Fruit fly (Drosophila melanogaster) whole organism, embryonic: ENCODE measurements around the gene Grip75.

Experiments used
- Blimp-1 ChIP-seq: fragments of 200-800 bp; sonication (Bioruptor generic); optimal IDR thresholded peaks from 3 replicates; lab custom pipeline; 2018; ENCODE audit warnings: missing biosample characterization, missing genetic modification characterization, mild to moderate bottlenecking, moderate library complexity, missing genetic modification reagents
- C15 ChIP-seq: fragments of 200-800 bp; sonication (Bioruptor generic); IDR thresholded peaks from 3 replicates; pipeline ENCODE4 v1.3.6; 2022; ENCODE audit warnings: missing biosample characterization, missing genetic modification characterization
- CG10462 ChIP-seq: fragments of 200-800 bp; sonication (Bioruptor generic); optimal IDR thresholded peaks from 2 replicates; lab custom pipeline; 2016; ENCODE audit warnings: missing biosample characterization, missing genetic modification characterization
- CG11456 ChIP-seq: fragments of 200-800 bp; sonication (Bioruptor generic); IDR thresholded peaks from 3 replicates; pipeline ENCODE4 v1.3.6; 2022; ENCODE audit warnings: missing biosample characterization, missing genetic modification characterization
- CG13624 ChIP-seq: fragments of 200-800 bp; sonication (Bioruptor generic); optimal IDR thresholded peaks from 2 replicates; lab custom pipeline; 2016; ENCODE audit warnings: missing biosample characterization, missing genetic modification characterization
- CG14860 ChIP-seq: fragments of 200-800 bp; sonication (Bioruptor generic); IDR thresholded peaks from 3 replicates; pipeline ENCODE4 v1.3.6; 2022; ENCODE audit warnings: missing biosample characterization, missing genetic modification characterization; ENCODE audit not compliant: partially characterized antibody
- CG17802 ChIP-seq: fragments of 200-800 bp; sonication (Bioruptor generic); optimal IDR thresholded peaks from 2 replicates; lab custom pipeline; 2018; ENCODE audit warnings: missing biosample characterization, mild to moderate bottlenecking, missing genetic modification characterization, moderate library complexity
- CG2889 ChIP-seq: fragments of 200-800 bp; sonication (Bioruptor generic); IDR thresholded peaks from 3 replicates; pipeline ENCODE4 v1.3.6; 2022; ENCODE audit warnings: missing biosample characterization, missing genetic modification characterization
- CG4282 ChIP-seq: fragments of 200-800 bp; sonication (Bioruptor generic); optimal IDR thresholded peaks from 2 replicates; lab custom pipeline; 2016; ENCODE audit warnings: missing biosample characterization, missing genetic modification characterization
- CG4707 ChIP-seq: fragments of 200-800 bp; sonication (Bioruptor generic); optimal IDR thresholded peaks from 2 replicates; lab custom pipeline; 2018; ENCODE audit warnings: missing biosample characterization, mild to moderate bottlenecking, missing genetic modification characterization, moderate library complexity
- CG4854 ChIP-seq: fragments of 200-800 bp; sonication (Bioruptor generic); optimal IDR thresholded peaks from 2 replicates; lab custom pipeline; 2016; ENCODE audit warnings: missing biosample characterization, missing genetic modification characterization, inconsistent platforms
- CG5245 ChIP-seq: fragments of 200-800 bp; sonication (Bioruptor generic); optimal IDR thresholded peaks from 3 replicates; lab custom pipeline; 2016; ENCODE audit warnings: missing biosample characterization, missing genetic modification characterization
- CG7357 ChIP-seq: fragments of 200-800 bp; sonication (Bioruptor generic); IDR thresholded peaks from 3 replicates; pipeline ENCODE4 v1.3.6; 2022; ENCODE audit warnings: missing biosample characterization, missing genetic modification characterization
- CG7745 ChIP-seq: fragments of 200-800 bp; sonication (Bioruptor generic); optimal IDR thresholded peaks from 2 replicates; lab custom pipeline; 2018; ENCODE audit warnings: missing biosample characterization, mild to moderate bottlenecking, missing genetic modification characterization, moderate library complexity
- CG9215 ChIP-seq: fragments of 200-800 bp; sonication (Bioruptor generic); IDR thresholded peaks from 2 replicates; pipeline ENCODE4 v1.3.6; 2022; ENCODE audit warnings: missing biosample characterization, missing genetic modification characterization
- CG9797 ChIP-seq: fragments of 200-800 bp; sonication (Bioruptor generic); optimal IDR thresholded peaks from 3 replicates; lab custom pipeline; 2018; ENCODE audit warnings: missing biosample characterization, mild to moderate bottlenecking, missing genetic modification characterization
- CG9876 ChIP-seq: fragments of 200-800 bp; sonication (Bioruptor generic); optimal IDR thresholded peaks from 2 replicates; lab custom pipeline; 2016; ENCODE audit warnings: missing biosample characterization, missing genetic modification characterization
- Chrac-16 ChIP-seq: fragments of 200-800 bp; sonication (Bioruptor generic); optimal IDR thresholded peaks from 3 replicates; lab custom pipeline; 2016; ENCODE audit warnings: missing biosample characterization, missing genetic modification characterization
- D19B ChIP-seq: fragments of 200-800 bp; sonication (Bioruptor generic); optimal IDR thresholded peaks from 2 replicates; lab custom pipeline; 2017; ENCODE audit warnings: missing biosample characterization, mild to moderate bottlenecking, missing genetic modification characterization
- Ets65A ChIP-seq: fragments of 200-800 bp; sonication (Bioruptor generic); peaks from one replicate; lab custom pipeline; 2016; ENCODE audit warnings: missing biosample characterization, missing genetic modification characterization
- Fer1 ChIP-seq: fragments of 200-800 bp; sonication (Bioruptor generic); optimal IDR thresholded peaks from 2 replicates; lab custom pipeline; 2017; ENCODE audit warnings: missing biosample characterization, mild to moderate bottlenecking, missing genetic modification characterization
- Jarid2 ChIP-seq: fragments of 200-800 bp; sonication (Bioruptor generic); optimal IDR thresholded peaks from 3 replicates; lab custom pipeline; 2017; ENCODE audit warnings: mild to moderate bottlenecking, missing biosample characterization, missing genetic modification reagents, missing genetic modification characterization
- Max ChIP-seq: fragments of 200-800 bp; sonication (Bioruptor generic); optimal IDR thresholded peaks from 2 replicates; lab custom pipeline; 2016; ENCODE audit warnings: missing biosample characterization, mild to moderate bottlenecking, missing genetic modification characterization
- NC2β ChIP-seq: fragments of 200-800 bp; sonication (Bioruptor generic); optimal IDR thresholded peaks from 2 replicates; lab custom pipeline; 2016; ENCODE audit warnings: missing biosample characterization, missing genetic modification characterization
- Nf-YC ChIP-seq: fragments of 200-800 bp; optimal IDR thresholded peaks from 3 replicates; lab custom pipeline; 2019; ENCODE audit warnings: missing biosample characterization, mild to moderate bottlenecking, missing genetic modification characterization, moderate library complexity
- Scr ChIP-seq: fragments of 200-800 bp; sonication (Bioruptor generic); IDR thresholded peaks from 2 replicates; pipeline ENCODE4 v1.3.6; 2022; ENCODE audit warnings: missing biosample characterization, missing genetic modification characterization; ENCODE audit not compliant: partially characterized antibody
- Taf1 ChIP-seq: fragments of 200-800 bp; sonication (Bioruptor generic); IDR thresholded peaks from 2 replicates; pipeline ENCODE4 v1.3.6; 2022; ENCODE audit warnings: missing biosample characterization, missing genetic modification characterization
- abd-A ChIP-seq: fragments of 200-800 bp; sonication (Bioruptor generic); optimal IDR thresholded peaks from 3 replicates; lab custom pipeline; 2019; ENCODE audit warnings: missing biosample characterization, mild to moderate bottlenecking, missing genetic modification characterization, moderate library complexity
- al ChIP-seq: fragments of 200-800 bp; sonication (Bioruptor generic); IDR thresholded peaks from 2 replicates; pipeline ENCODE4 v1.3.6; 2022; ENCODE audit warnings: missing biosample characterization, missing genetic modification characterization
- ap ChIP-seq: fragments of 200-800 bp; sonication (Bioruptor generic); IDR thresholded peaks from 2 replicates; pipeline ENCODE4 v1.3.6; 2022; ENCODE audit warnings: missing biosample characterization, missing genetic modification characterization
- az2 ChIP-seq: fragments of 200-800 bp; sonication (Bioruptor generic); optimal IDR thresholded peaks from 3 replicates; lab custom pipeline; 2016; ENCODE audit warnings: missing biosample characterization, missing genetic modification characterization
- cas ChIP-seq: fragments of 200-800 bp; sonication (Bioruptor generic); IDR thresholded peaks from 2 replicates; pipeline ENCODE4 v1.3.6; 2022; ENCODE audit warnings: missing biosample characterization, missing genetic modification characterization
- dysf ChIP-seq: fragments of 200-800 bp; sonication (Bioruptor generic); IDR thresholded peaks from 3 replicates; pipeline ENCODE4 v1.3.6; 2022; ENCODE audit warnings: missing biosample characterization, missing genetic modification characterization
- ems ChIP-seq: fragments of 200-800 bp; sonication (Bioruptor generic); optimal IDR thresholded peaks from 3 replicates; lab custom pipeline; 2016; ENCODE audit warnings: missing biosample characterization, missing genetic modification characterization
- esg ChIP-seq: fragments of 200-800 bp; sonication (Bioruptor generic); conservative IDR thresholded peaks from 2 replicates; pipeline ENCODE4 v1.3.6; 2022; ENCODE audit warnings: missing biosample characterization, missing genetic modification characterization
- ewg ChIP-seq: fragments of 200-800 bp; sonication (Bioruptor generic); optimal IDR thresholded peaks from 3 replicates; lab custom pipeline; 2017; ENCODE audit warnings: mild to moderate bottlenecking, missing biosample characterization, missing genetic modification reagents, missing genetic modification characterization
- exex ChIP-seq: fragments of 200-800 bp; sonication (Bioruptor generic); optimal IDR thresholded peaks from 4 replicates; lab custom pipeline; 2018; ENCODE audit warnings: missing biosample characterization, mild to moderate bottlenecking, missing genetic modification characterization, moderate library complexity
- fd102C ChIP-seq: fragments of 200-800 bp; sonication (Bioruptor generic); optimal IDR thresholded peaks from 2 replicates; lab custom pipeline; 2018; ENCODE audit warnings: missing biosample characterization, mild to moderate bottlenecking, missing genetic modification characterization, moderate library complexity
- gce ChIP-seq: fragments of 200-800 bp; sonication (Bioruptor generic); IDR thresholded peaks from 3 replicates; pipeline ENCODE4 v1.3.6; 2022; ENCODE audit warnings: missing biosample characterization, missing genetic modification characterization
- grau ChIP-seq: fragments of 200-800 bp; optimal IDR thresholded peaks from 3 replicates; lab custom pipeline; 2019; ENCODE audit warnings: missing biosample characterization, mild to moderate bottlenecking, missing genetic modification characterization, moderate library complexity
- gsb-n ChIP-seq: fragments of 200-800 bp; sonication (Bioruptor generic); optimal IDR thresholded peaks from 3 replicates; lab custom pipeline; 2018; ENCODE audit warnings: missing biosample characterization, mild to moderate bottlenecking, missing genetic modification characterization
- her ChIP-seq: fragments of 200-800 bp; sonication (Bioruptor generic); optimal IDR thresholded peaks from 2 replicates; lab custom pipeline; 2016; ENCODE audit warnings: missing biosample characterization, missing genetic modification characterization
- hth ChIP-seq: fragments of >200 bp; optimal IDR thresholded peaks from 2 replicates; lab custom pipeline; 2017; ENCODE audit warnings: inconsistent platforms
- jigr1 ChIP-seq: fragments of 200-800 bp; sonication (Bioruptor generic); IDR thresholded peaks from 3 replicates; pipeline ENCODE4 v1.3.6; 2022; ENCODE audit warnings: missing biosample characterization, missing genetic modification characterization
- lola ChIP-seq, 3 experiments: fragments of >200 bp in 2 of 3; fragments of 200-800 bp in 1 of 3; sonication (Bioruptor generic) in 1 of 3; optimal IDR thresholded peaks; 2 replicates each; lab custom pipeline; 2017 to 2019; ENCODE audit warnings: missing biosample characterization in 3 of 3, missing genetic modification characterization in 3 of 3, mild to moderate bottlenecking in 1 of 3, moderate library complexity in 1 of 3
- nom ChIP-seq: fragments of 200-800 bp; sonication (Bioruptor generic); optimal IDR thresholded peaks from 2 replicates; lab custom pipeline; 2017; ENCODE audit warnings: missing biosample characterization, missing genetic modification characterization, mild to moderate bottlenecking, moderate library complexity, missing genetic modification reagents
- pho ChIP-seq: fragments of 200-800 bp; sonication (Bioruptor generic); optimal IDR thresholded peaks from 2 replicates; lab custom pipeline; 2016; ENCODE audit warnings: missing biosample characterization, missing genetic modification characterization
- ro ChIP-seq: fragments of 200-800 bp; sonication (Bioruptor generic); IDR thresholded peaks from 2 replicates; pipeline ENCODE4 v1.3.6; 2022; ENCODE audit warnings: missing biosample characterization, missing genetic modification characterization
- row ChIP-seq: fragments of 200-800 bp; sonication (Bioruptor generic); IDR thresholded peaks from 3 replicates; pipeline ENCODE4 v1.3.6; 2022; ENCODE audit warnings: missing biosample characterization, missing genetic modification characterization
- unc-4 ChIP-seq: fragments of 200-800 bp; sonication (Bioruptor generic); IDR thresholded peaks from 2 replicates; pipeline ENCODE4 v1.3.6; 2022; ENCODE audit warnings: missing biosample characterization, missing genetic modification characterization; ENCODE audit not compliant: partially characterized antibody
- zen ChIP-seq: fragments of 200-800 bp; sonication (Bioruptor generic); optimal IDR thresholded peaks from 3 replicates; lab custom pipeline; 2018; ENCODE audit warnings: missing biosample characterization, mild to moderate bottlenecking, missing genetic modification characterization, moderate library complexity

The Grip75 gene

DNA sequence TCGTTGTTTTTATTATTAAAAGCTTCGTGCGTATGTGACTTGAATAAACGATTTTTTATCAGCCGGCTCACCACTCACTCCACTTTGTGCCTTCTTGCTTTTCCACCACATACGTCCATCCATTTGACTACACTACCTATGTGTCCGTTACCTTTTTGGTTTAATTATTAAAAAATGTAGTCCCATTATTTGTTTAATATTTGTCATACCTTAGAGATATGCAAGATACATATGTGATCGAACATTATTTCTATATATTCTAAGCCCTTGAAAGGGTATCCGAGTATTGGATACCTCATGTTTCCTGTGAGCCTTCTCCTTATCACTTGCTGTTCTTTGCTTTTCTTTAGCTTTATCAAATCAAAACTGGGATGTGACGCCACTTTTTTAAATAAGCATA is 36.1 kb downstream of the Grip75 start (continued):
- TF ChIP-seq Fer1 (GFP tag; lab: Kevin White, UChicago) (peak; percentile 69), CG4854 (peak; percentile 30), NC2β (GFP tag; lab: Kevin White, UChicago) (no peak), gce (GFP tag; lab: Robert Waterston, UW) (no peak), CG17802 (tag; lab: Kevin White, UChicago) (no peak), unc-4 (GFP tag; lab: Robert Waterston, UW) (no peak), Nf-YC (tag; lab: Kevin White, UChicago) (no peak), CG10462 (GFP tag; lab: Kevin White, UChicago) (no peak), ewg (GFP tag; lab: Kevin White, UChicago) (peak; percentile 16), CG11456 (GFP tag; lab: Robert Waterston, UW) (0 out of 3 replicates have a peak, but pooled peaks have one; percentile 34), jigr1 (no peak), CG7357 (GFP tag; lab: Robert Waterston, UW) (0 out of 3 replicates have a peak, but pooled peaks have one; percentile 49), ems (GFP tag; lab: Kevin White, UChicago) (no peak), CG7745 (no peak), CG9876 (GFP tag; lab: Kevin White, UChicago) (no peak), Scr (GFP tag; lab: Robert Waterston, UW) (no peak), CG13624 (peak; percentile 54), gsb-n (tag; lab: Kevin White, UChicago) (peak; percentile 12), CG2889 (GFP tag; lab: Robert Waterston, UW) (peak; percentile 43; the same call in 1 of the 3 replicates), Taf1 (GFP tag; lab: Robert Waterston, UW) (peak; percentile 26; the same call in 1 of the 2 replicates), dysf (GFP tag; lab: Robert Waterston, UW) (peak; percentile 82), al (GFP tag; lab: Robert Waterston, UW) (peak; percentile 59; the same call in 1 of the 2 replicates), CG4707 (no peak), lola (GFP tag; optimal IDR thresholded peaks at IDR 0.05; lab: Kevin White, UChicago) (no peak), exex (peak; percentile 41), CG14860 (GFP tag; lab: Robert Waterston, UW) (no peak), grau (peak; percentile 71), Ets65A (GFP tag; lab: Kevin White, UChicago) (peak; percentile 68), ro (peak; percentile 42), hth (lab: Kevin White, UChicago) (no peak), CG5245 (GFP tag; lab: Kevin White, UChicago) (no peak), nom (GFP tag; lab: Kevin White, UChicago) (peak; percentile 49), esg (peak; percentile 71), abd-A (tag; lab: Kevin White, UChicago) (no peak), D19B (GFP tag; lab: Kevin White, UChicago) (peak; percentile 49), Max (GFP tag; lab: Kevin White, UChicago) (peak; percentile 22), Jarid2 (no peak), her (GFP tag; lab: Kevin White, UChicago) (no peak), az2 (no peak), fd102C (GFP tag; lab: Kevin White, UChicago) (no peak), CG9215 (GFP tag; lab: Robert Waterston, UW) (peak; percentile 27; the same call in 1 of the 2 replicates), CG9797 (GFP tag; lab: Kevin White, UChicago) (no peak), zen (tag; lab: Kevin White, UChicago) (no peak), Blimp-1 (GFP tag; lab: Kevin White, UChicago) (peak; percentile 54), Chrac-16 (no peak), C15 (no peak), ap (no peak), cas (GFP tag; lab: Robert Waterston, UW) (no peak), pho (GFP tag; lab: Kevin White, UChicago) (peak; percentile 31), row (GFP tag; lab: Robert Waterston, UW) (peak; percentile 84), CG4282 (GFP tag; lab: Kevin White, UChicago) (no peak)
